Worm (Caenorhabditis elegans) whole organism, late embryonic: ENCODE data around the gene K02A6.2.
A peak's percentile ranks its signal among the peaks of the same experiment; 100 is the strongest.

Source experiments
- C38D4.7 ChIP-seq: fragments of 200-800 bp; sonication (Bioruptor generic); optimal IDR thresholded peaks from 2 replicates; lab custom pipeline; 2018; ENCODE audit warnings: mild to moderate bottlenecking, missing genetic modification characterization, moderate library complexity, missing compliant biosample characterization
- K02D7.2 ChIP-seq: sonication (generic microtip); optimal IDR thresholded peaks from 2 replicates; lab custom pipeline; 2017; ENCODE audit warnings: mild to moderate bottlenecking, missing genetic modification characterization, missing compliant biosample characterization
- T23F11.4 ChIP-seq: fragments of 200-800 bp; sonication (Bioruptor generic); optimal IDR thresholded peaks from 2 replicates; lab custom pipeline; 2018; ENCODE audit warnings: mild to moderate bottlenecking, missing genetic modification characterization, missing compliant biosample characterization
- ceh-19 ChIP-seq: fragments of 200-800 bp; sonication (Bioruptor generic); optimal IDR thresholded peaks from 2 replicates; lab custom pipeline; 2018; ENCODE audit warnings: mild to moderate bottlenecking, missing genetic modification characterization, missing compliant biosample characterization
- ceh-2 ChIP-seq: sonication (generic microtip); optimal IDR thresholded peaks from 2 replicates; lab custom pipeline; 2016; ENCODE audit warnings: missing genotype, missing genetic modification characterization, missing compliant biosample characterization
- ceh-22 ChIP-seq: sonication (generic microtip); optimal IDR thresholded peaks from 2 replicates; lab custom pipeline; 2017; ENCODE audit warnings: missing biosample characterization, missing genetic modification characterization
- ceh-24 ChIP-seq: sonication (generic microtip); optimal IDR thresholded peaks from 2 replicates; lab custom pipeline; 2016; ENCODE audit warnings: mild to moderate bottlenecking, missing genetic modification characterization, missing compliant biosample characterization
- ceh-31 ChIP-seq: sonication (generic microtip); optimal IDR thresholded peaks from 2 replicates; lab custom pipeline; 2016; ENCODE audit warnings: missing genetic modification characterization, missing compliant biosample characterization
- ceh-34 ChIP-seq: sonication (generic microtip); optimal IDR thresholded peaks from 2 replicates; lab custom pipeline; 2016; ENCODE audit warnings: mild to moderate bottlenecking, missing genetic modification characterization, missing compliant biosample characterization
- ceh-45 ChIP-seq: fragments of 200-800 bp; sonication (Bioruptor generic); IDR thresholded peaks from 2 replicates; pipeline ENCODE4 v1.3.6; 2022; ENCODE audit warnings: missing genetic modification reagents, missing genetic modification characterization, missing compliant biosample characterization
- ceh-48 ChIP-seq: sonication (generic microtip); optimal IDR thresholded peaks from 2 replicates; lab custom pipeline; 2016; ENCODE audit warnings: missing genetic modification characterization, inconsistent platforms, missing compliant biosample characterization
- ceh-6 ChIP-seq: fragments of 200-800 bp; sonication (Bioruptor generic); optimal IDR thresholded peaks from 2 replicates; lab custom pipeline; 2018; ENCODE audit warnings: mild to moderate bottlenecking, missing genetic modification characterization, missing compliant biosample characterization
- che-1 ChIP-seq: sonication (generic microtip); optimal IDR thresholded peaks from 2 replicates; lab custom pipeline; 2016; ENCODE audit warnings: mild to moderate bottlenecking, missing genetic modification characterization, missing compliant biosample characterization
- dve-1 ChIP-seq: sonication (generic microtip); optimal IDR thresholded peaks from 2 replicates; lab custom pipeline; 2017; ENCODE audit warnings: antibody characterized with exemption, mild to moderate bottlenecking, missing genetic modification characterization, missing compliant biosample characterization
- elt-2 ChIP-seq: sonication (generic microtip); optimal IDR thresholded peaks from 2 replicates; lab custom pipeline; 2016; ENCODE audit warnings: missing genetic modification reagents, missing genetic modification characterization, missing compliant biosample characterization
- ets-4 ChIP-seq: sonication (generic microtip); optimal IDR thresholded peaks from 2 replicates; lab custom pipeline; 2016; ENCODE audit warnings: missing genetic modification characterization, missing compliant biosample characterization
- eyg-1 ChIP-seq: sonication (generic microtip); optimal IDR thresholded peaks from 2 replicates; lab custom pipeline; 2016; ENCODE audit warnings: missing genotype, missing genetic modification characterization, missing compliant biosample characterization
- fax-1 ChIP-seq: sonication (generic microtip); optimal IDR thresholded peaks from 2 replicates; lab custom pipeline; 2016; ENCODE audit warnings: missing genotype, missing genetic modification characterization, missing compliant biosample characterization
- fkh-10 ChIP-seq: fragments of 150-350 bp; optimal IDR thresholded peaks from 2 replicates; lab custom pipeline; 2014; ENCODE audit warnings: missing biosample characterization, missing genetic modification reagents, missing genetic modification characterization
- fkh-6 ChIP-seq: sonication (generic microtip); optimal IDR thresholded peaks from 2 replicates; lab custom pipeline; 2016; ENCODE audit warnings: missing genetic modification characterization, missing compliant biosample characterization
- gmeb-2 ChIP-seq: sonication (generic microtip); optimal IDR thresholded peaks from 2 replicates; lab custom pipeline; 2016; ENCODE audit warnings: missing genetic modification characterization, inconsistent platforms, missing compliant biosample characterization
- hlh-6 ChIP-seq: sonication (generic microtip); optimal IDR thresholded peaks from 2 replicates; lab custom pipeline; 2016; ENCODE audit warnings: missing genotype, missing genetic modification characterization, missing compliant biosample characterization
- hlh-8 ChIP-seq: sonication (generic microtip); optimal IDR thresholded peaks from 2 replicates; lab custom pipeline; 2016; ENCODE audit warnings: missing genotype, missing genetic modification characterization, missing compliant biosample characterization
- lim-6 ChIP-seq: sonication (generic microtip); optimal IDR thresholded peaks from 2 replicates; lab custom pipeline; 2016; ENCODE audit warnings: missing genetic modification characterization, missing compliant biosample characterization
- mec-3 ChIP-seq: sonication (generic microtip); optimal IDR thresholded peaks from 2 replicates; lab custom pipeline; 2016; ENCODE audit warnings: borderline replicate concordance, missing genetic modification characterization, missing compliant biosample characterization
- nfya-1 ChIP-seq: sonication (generic microtip); optimal IDR thresholded peaks from 2 replicates; lab custom pipeline; 2017; ENCODE audit warnings: missing genetic modification characterization, mild to moderate bottlenecking, missing compliant biosample characterization, antibody characterized with exemption, moderate library complexity
- nhr-11 ChIP-seq: fragments of 150-350 bp; optimal IDR thresholded peaks from 2 replicates; lab custom pipeline; 2014; ENCODE audit warnings: missing biosample characterization, missing genetic modification characterization
- nhr-232 ChIP-seq: sonication (generic microtip); optimal IDR thresholded peaks from 2 replicates; lab custom pipeline; 2016; ENCODE audit warnings: missing genetic modification characterization, missing compliant biosample characterization
- pag-3 ChIP-seq: sonication (generic microtip); optimal IDR thresholded peaks from 2 replicates; lab custom pipeline; 2016; ENCODE audit warnings: missing compliant biosample characterization, missing genetic modification characterization, borderline replicate concordance
- pax-1 ChIP-seq: fragments of 150-350 bp; optimal IDR thresholded peaks from 2 replicates; lab custom pipeline; 2014; ENCODE audit warnings: missing biosample characterization, missing genetic modification characterization
- pha-4 ChIP-seq: fragments of 150-350 bp; optimal IDR thresholded peaks from 2 replicates; lab custom pipeline; 2018; ENCODE audit warnings: missing biosample characterization, missing genetic modification reagents, missing genetic modification characterization
- pros-1 ChIP-seq: fragments of 150-350 bp; optimal IDR thresholded peaks from 2 replicates; lab custom pipeline; 2014; ENCODE audit warnings: missing biosample characterization, missing genetic modification reagents, missing genetic modification characterization
- ref-2 ChIP-seq: sonication (generic microtip); optimal IDR thresholded peaks from 2 replicates; lab custom pipeline; 2016; ENCODE audit warnings: missing genetic modification characterization, missing compliant biosample characterization
- sdc-2 ChIP-seq: sonication (generic microtip); optimal IDR thresholded peaks from 2 replicates; lab custom pipeline; 2016; ENCODE audit warnings: missing genotype, missing genetic modification characterization, missing compliant biosample characterization
- syd-9 ChIP-seq: sonication (generic microtip); optimal IDR thresholded peaks from 2 replicates; lab custom pipeline; 2016; ENCODE audit warnings: mild to moderate bottlenecking, missing genetic modification characterization, moderate library complexity, missing compliant biosample characterization
- tbx-2 ChIP-seq: sonication (generic microtip); optimal IDR thresholded peaks from 2 replicates; lab custom pipeline; 2016; ENCODE audit warnings: missing genetic modification characterization, missing compliant biosample characterization
- tbx-7 ChIP-seq: sonication (generic microtip); optimal IDR thresholded peaks from 2 replicates; lab custom pipeline; 2016; ENCODE audit warnings: missing genotype, missing genetic modification characterization, missing compliant biosample characterization
- unc-3 ChIP-seq, 2 experiments: fragments of 200-800 bp in 1 of 2; sonication (Bioruptor generic) in 1 of 2; sonication (generic microtip) in 1 of 2; conservative IDR thresholded peaks in 1 of 2; optimal IDR thresholded peaks in 1 of 2; 2 replicates each; pipeline versions ENCODE4 v1.3.6 to Lab custom; 2016 to 2022; ENCODE audit warnings: missing compliant biosample characterization in 2 of 2, missing genetic modification characterization in 2 of 2, missing genetic modification reagents in 1 of 2
- unc-42 ChIP-seq: sonication (generic microtip); optimal IDR thresholded peaks from 2 replicates; lab custom pipeline; 2016; ENCODE audit warnings: missing genotype, missing genetic modification characterization, missing compliant biosample characterization
- unc-55 ChIP-seq: sonication (generic microtip); optimal IDR thresholded peaks from 2 replicates; lab custom pipeline; 2017; ENCODE audit warnings: missing biosample characterization, missing genetic modification reagents, missing genetic modification characterization
- unc-86 ChIP-seq: sonication (generic microtip); optimal IDR thresholded peaks from 2 replicates; lab custom pipeline; 2016; ENCODE audit warnings: missing genetic modification characterization, missing compliant biosample characterization
- zip-5 ChIP-seq: sonication (generic microtip); optimal IDR thresholded peaks from 2 replicates; lab custom pipeline; 2016; ENCODE audit warnings: missing genetic modification characterization, missing compliant biosample characterization
- ztf-16 ChIP-seq: sonication (generic microtip); optimal IDR thresholded peaks from 2 replicates; lab custom pipeline; 2017; ENCODE audit warnings: missing genetic modification characterization, missing compliant biosample characterization

The K02A6.2 gene

DNA sequence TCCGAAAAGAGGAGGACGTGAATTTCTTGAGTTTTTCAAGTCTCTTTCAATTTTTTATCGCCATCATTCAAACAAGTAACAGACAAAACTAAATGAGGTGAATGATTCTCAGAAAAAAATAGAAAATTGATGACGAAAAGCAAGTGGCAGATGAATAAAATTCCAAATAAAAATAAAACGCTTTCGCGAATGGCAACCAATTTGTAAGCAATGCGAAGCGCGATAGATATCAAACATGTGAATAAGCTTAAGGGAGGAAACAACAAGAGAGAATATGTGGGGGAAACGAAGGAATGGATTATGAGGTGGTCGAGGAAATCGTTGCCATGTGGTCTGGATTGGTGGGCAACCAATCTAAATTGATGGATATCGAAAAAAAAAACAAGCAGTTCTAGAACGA is 20.3 kb downstream of the K02A6.2 start:
- TF ChIP-seq dve-1 (tag; lab: Kevin White, UChicago) (no peak), zip-5 (tag; lab: Kevin White, UChicago) (no peak), pha-4 (tag; lab: Kevin White, UChicago) (no peak), elt-2 (tag; lab: Kevin White, UChicago) (no peak), mec-3 (no peak), fkh-10 (GFP tag; lab: Kevin White, UChicago) (no peak), ceh-48 (tag; lab: Kevin White, UChicago) (no peak), T23F11.4 (GFP tag; lab: Kevin White, UChicago) (no peak), C38D4.7 (GFP tag; lab: Kevin White, UChicago) (no peak), ceh-6 (GFP tag; lab: Kevin White, UChicago) (no peak), ets-4 (tag; lab: Kevin White, UChicago) (no peak), ceh-22 (tag; lab: Kevin White, UChicago) (no peak), pax-1 (no peak), nhr-232 (tag; lab: Kevin White, UChicago) (no peak)

DNA sequence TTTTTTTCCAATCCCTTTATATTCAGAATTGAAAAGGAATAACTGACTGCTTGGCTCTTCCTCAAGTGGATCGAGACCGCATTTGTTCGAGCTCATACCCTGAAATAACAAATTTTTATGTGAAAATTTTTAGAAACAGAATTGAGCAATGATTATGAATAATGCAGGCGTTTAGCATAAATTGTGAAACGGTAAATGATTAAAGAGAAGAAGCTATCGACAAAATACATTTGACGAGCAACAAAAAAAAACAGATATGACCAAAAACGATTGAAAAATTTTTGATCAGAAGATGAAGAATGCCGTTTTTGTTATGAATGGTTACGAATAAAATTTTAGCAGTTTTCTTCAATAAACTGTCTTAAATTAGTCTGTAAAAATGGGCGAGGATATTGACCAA is 21.1 kb downstream of the K02A6.2 start, which contains the start of gene C17H11.6:
C17H11.6 (minus strand) TSS at position 101 of the 400 bp plus-strand sequence.
- no peak for TF ChIP-seq T23F11.4 (GFP tag; lab: Kevin White, UChicago)
- TF ChIP-seq unc-42 = no peak
- no peak for TF ChIP-seq nfya-1 (tag; lab: Kevin White, UChicago)
- no peak for TF ChIP-seq ceh-31 (tag; lab: Kevin White, UChicago)
- no peak for TF ChIP-seq che-1 (tag; lab: Kevin White, UChicago)
- no peak for TF ChIP-seq ceh-24 (tag; lab: Kevin White, UChicago)
- no peak for TF ChIP-seq pros-1
- no peak for TF ChIP-seq hlh-8 (tag; lab: Kevin White, UChicago)
- TF ChIP-seq mec-3 = no peak
- TF ChIP-seq fax-1 (tag; lab: Kevin White, UChicago) = no peak
- no peak for TF ChIP-seq ceh-45 (GFP tag; lab: Robert Waterston, UW)

DNA sequence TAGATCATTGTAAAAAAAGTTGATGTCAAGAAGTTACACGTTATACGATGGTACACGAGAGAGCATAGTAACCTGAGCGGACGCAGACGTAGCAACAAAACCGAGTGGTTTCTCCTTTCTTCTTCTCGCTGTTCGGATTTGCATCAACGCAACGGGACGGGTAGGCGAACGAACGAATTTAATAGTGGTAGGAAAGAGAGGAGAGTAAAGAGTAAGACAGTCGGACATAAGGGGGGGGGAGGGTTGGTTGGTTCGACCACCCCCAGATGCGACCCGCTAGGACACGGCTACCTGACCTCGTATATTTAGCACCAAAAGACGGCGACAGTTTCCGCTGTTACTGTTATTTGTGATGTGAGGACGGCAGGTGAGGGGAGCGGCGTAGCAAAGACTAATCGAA is 23.6 kb downstream of the K02A6.2 start:
- TF ChIP-seq ceh-31 (tag; lab: Kevin White, UChicago) (peak; percentile 50), tbx-7 (no peak), pag-3 (tag; lab: Kevin White, UChicago) (no peak), ceh-2 (tag; lab: Kevin White, UChicago) (peak; percentile 46), pros-1 (peak; percentile 6), ceh-34 (tag; lab: Kevin White, UChicago) (peak; percentile 58), ceh-22 (tag; lab: Kevin White, UChicago) (no peak), tbx-2 (tag; lab: Kevin White, UChicago) (peak; percentile 28), ref-2 (peak; percentile 20), dve-1 (tag; lab: Kevin White, UChicago) (no peak), unc-55 (peak; percentile 12), nfya-1 (tag; lab: Kevin White, UChicago) (peak; percentile 21), syd-9 (tag; lab: Kevin White, UChicago) (no peak), sdc-2 (tag; lab: Kevin White, UChicago) (peak; percentile 16), hlh-6 (peak; percentile 12)

DNA sequence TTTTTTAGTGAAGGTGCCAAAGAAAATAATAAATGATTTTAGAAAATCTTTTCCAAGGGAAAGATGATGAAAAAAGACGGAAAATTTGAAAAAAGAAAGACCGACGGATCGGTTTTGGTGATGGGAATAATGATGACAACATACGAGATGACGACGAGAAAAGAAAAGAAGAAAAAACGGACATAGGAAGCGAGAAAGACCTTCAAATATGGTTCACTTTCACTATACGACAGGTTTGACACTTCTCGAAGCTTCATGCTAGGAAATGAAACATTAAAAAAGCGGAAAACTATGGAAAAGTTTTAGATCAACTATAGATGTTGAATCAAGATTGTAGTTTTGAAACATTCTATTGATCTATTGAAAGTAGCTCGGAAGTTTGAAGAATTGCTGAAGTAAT is 24.6 kb downstream of the K02A6.2 start:
- TF ChIP-seq lim-6 (tag; lab: Kevin White, UChicago) = no peak
- TF ChIP-seq eyg-1 (tag; lab: Kevin White, UChicago) = no peak
- no peak for TF ChIP-seq nhr-11 (tag; lab: Kevin White, UChicago)
- TF ChIP-seq unc-3 (GFP tag; conservative IDR thresholded peaks at IDR 0.05; lab: Robert Waterston, UW) = no peak
- TF ChIP-seq unc-3 (tag; optimal IDR thresholded peaks at IDR 0.05; lab: Kevin White, UChicago) = no peak
- no peak for TF ChIP-seq ztf-16
- no peak for TF ChIP-seq T23F11.4 (GFP tag; lab: Kevin White, UChicago)
- no peak for TF ChIP-seq ceh-19 (GFP tag; lab: Kevin White, UChicago)
- no peak for TF ChIP-seq gmeb-2 (tag; lab: Kevin White, UChicago)
- TF ChIP-seq K02D7.2 = no peak
- TF ChIP-seq unc-86 (tag; lab: Kevin White, UChicago) = no peak
- TF ChIP-seq fkh-6 (tag; lab: Kevin White, UChicago) = no peak
